Fruit fly (Drosophila melanogaster): Measurements from ENCODE around the gene Srp14.

DNA sequence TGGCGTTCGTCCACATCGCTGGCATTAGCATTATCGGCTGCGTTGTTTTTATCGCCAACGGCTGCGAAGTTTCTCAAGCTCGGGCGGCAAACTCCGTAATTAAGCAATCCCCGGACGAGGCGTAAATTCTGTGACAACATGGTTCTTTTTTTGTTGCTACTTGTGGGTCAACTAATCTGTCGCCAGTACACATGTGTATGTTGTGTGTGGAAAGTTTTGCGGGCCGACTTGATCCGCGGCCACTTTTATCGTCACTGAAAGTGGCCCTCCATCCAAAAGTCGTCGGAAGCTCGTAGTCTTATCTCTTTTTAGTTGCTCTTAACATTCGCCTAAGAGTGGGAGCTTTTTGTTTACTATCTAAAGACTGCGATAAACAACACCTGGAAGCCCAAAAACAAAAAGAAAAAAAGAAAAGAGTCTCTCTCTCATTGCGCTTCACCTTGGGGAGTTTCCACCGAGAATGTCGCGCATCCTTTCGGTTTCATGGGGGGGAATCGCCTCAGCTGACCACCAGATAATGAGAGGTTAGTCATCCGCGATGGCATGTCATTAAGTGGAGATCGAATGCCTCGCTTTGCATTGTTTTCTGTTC is 16.0 kb upstream of the Srp14 start, which contains the start of gene CG10877:
- TF ChIP-seq fd96Ca (GFP tag; IDR thresholded peaks at IDR 0.05), result no peak
- TF ChIP-seq CG4496 (GFP tag; IDR thresholded peaks at IDR 0.05), result 0 out of 3 replicates have a peak, but pooled peaks have one; percentile 19
- TF ChIP-seq CG9948 (tag; optimal IDR thresholded peaks at IDR 0.05), result no peak
- peak; percentile 85 for TF ChIP-seq EcR (GFP tag; optimal IDR thresholded peaks at IDR 0.05)
- peak; percentile 19 for TF ChIP-seq CG15710 (tag; optimal IDR thresholded peaks at IDR 0.05)
- TF ChIP-seq gl (tag; optimal IDR thresholded peaks at IDR 0.05), result no peak
- no peak for TF ChIP-seq CG14655 (GFP tag; optimal IDR thresholded peaks at IDR 0.05)
- TF ChIP-seq CG32121 (GFP tag; IDR thresholded peaks at IDR 0.05), result no peak

Data from whole organism, pupa.